Worm (Caenorhabditis elegans) whole organism, young adult: ENCODE results near the gene cyp-13A6.

Experiments
- B0261.1 ChIP-seq: sonication (generic microtip); optimal IDR thresholded peaks from 2 replicates; lab custom pipeline; 2016; ENCODE audit warnings: mild to moderate bottlenecking, missing genetic modification characterization, moderate library complexity, missing compliant biosample characterization
- D2030.7 ChIP-seq: fragments of 200-800 bp; sonication (Bioruptor generic); IDR thresholded peaks from 2 replicates; pipeline ENCODE4 v1.3.6; 2022; ENCODE audit warnings: missing genetic modification reagents, missing genetic modification characterization, missing compliant biosample characterization
- F23B12.7 ChIP-seq: sonication (generic microtip); optimal IDR thresholded peaks from 2 replicates; lab custom pipeline; 2017; ENCODE audit warnings: missing genetic modification characterization, mild to moderate bottlenecking, missing compliant biosample characterization, antibody characterized with exemption, moderate library complexity; ENCODE audit not compliant: insufficient read depth
- F33H1.4 ChIP-seq: fragments of 200-800 bp; sonication (Bioruptor generic); IDR thresholded peaks from 2 replicates; pipeline ENCODE4 v1.3.6; 2022; ENCODE audit warnings: missing genetic modification reagents, missing genetic modification characterization, missing compliant biosample characterization
- F39B2.1 ChIP-seq: fragments of 200-800 bp; sonication (Bioruptor generic); IDR thresholded peaks from 2 replicates; pipeline ENCODE4 v1.3.6; 2022; ENCODE audit warnings: missing genetic modification reagents, missing genetic modification characterization, missing compliant biosample characterization
- F49E8.2 ChIP-seq: sonication (generic microtip); optimal IDR thresholded peaks from 3 replicates; lab custom pipeline; 2017; ENCODE audit warnings: missing genetic modification characterization, mild to moderate bottlenecking, missing compliant biosample characterization, antibody characterized with exemption, moderate library complexity; ENCODE audit not compliant: insufficient read depth
- K11D2.4 ChIP-seq: fragments of 200-800 bp; sonication (Bioruptor generic); IDR thresholded peaks from 2 replicates; pipeline ENCODE4 v1.3.6; 2022; ENCODE audit warnings: missing genetic modification reagents, missing genetic modification characterization, missing compliant biosample characterization
- Y67H2A.10 ChIP-seq: fragments of 200-800 bp; sonication (Bioruptor generic); conservative IDR thresholded peaks from 2 replicates; pipeline ENCODE4 v1.3.6; 2022; ENCODE audit warnings: missing genetic modification reagents, missing genetic modification characterization, missing compliant biosample characterization
- Y95B8A.8 ChIP-seq: fragments of 200-800 bp; sonication (Bioruptor generic); IDR thresholded peaks from 2 replicates; pipeline ENCODE4 v1.3.6; 2022; ENCODE audit warnings: missing genetic modification reagents, missing genetic modification characterization, missing compliant biosample characterization
- aptf-3 ChIP-seq: fragments of 200-800 bp; sonication (Bioruptor generic); IDR thresholded peaks from 2 replicates; pipeline ENCODE4 v1.3.6; 2022; ENCODE audit warnings: missing genetic modification characterization, missing compliant biosample characterization
- atf-7 ChIP-seq: sonication (generic microtip); optimal IDR thresholded peaks from 2 replicates; lab custom pipeline; 2017; ENCODE audit warnings: mild to moderate bottlenecking, missing genetic modification characterization, missing compliant biosample characterization
- attf-5 ChIP-seq: fragments of 200-800 bp; sonication (Bioruptor generic); optimal IDR thresholded peaks from 2 replicates; lab custom pipeline; 2018; ENCODE audit warnings: mild to moderate bottlenecking, missing genetic modification characterization, missing compliant biosample characterization
- attf-6 ChIP-seq: fragments of 200-800 bp; sonication (Bioruptor generic); IDR thresholded peaks from 2 replicates; pipeline ENCODE4 v1.3.6; 2022; ENCODE audit warnings: missing genetic modification reagents, missing genetic modification characterization, missing compliant biosample characterization
- bed-1 ChIP-seq: fragments of 200-800 bp; sonication (Bioruptor generic); IDR thresholded peaks from 2 replicates; pipeline ENCODE4 v1.3.6; 2022; ENCODE audit warnings: missing genetic modification reagents, missing genetic modification characterization, missing compliant biosample characterization
- cebp-2 ChIP-seq: fragments of 200-800 bp; sonication (Bioruptor generic); IDR thresholded peaks from 2 replicates; pipeline ENCODE4 v1.3.6; 2022; ENCODE audit warnings: missing genetic modification characterization, missing compliant biosample characterization
- ceh-40 ChIP-seq: fragments of 200-800 bp; sonication (Bioruptor generic); IDR thresholded peaks from 2 replicates; pipeline ENCODE4 v1.3.6; 2022; ENCODE audit warnings: missing genetic modification characterization, missing compliant biosample characterization
- ceh-91 ChIP-seq: fragments of 200-800 bp; sonication (Bioruptor generic); IDR thresholded peaks from 2 replicates; pipeline ENCODE4 v1.3.6; 2022; ENCODE audit warnings: missing genetic modification reagents, missing genetic modification characterization, missing compliant biosample characterization
- chd-7 ChIP-seq: sonication (generic microtip); optimal IDR thresholded peaks from 2 replicates; lab custom pipeline; 2016; ENCODE audit warnings: mild to moderate bottlenecking, missing genetic modification characterization, moderate library complexity, missing compliant biosample characterization
- efl-1 ChIP-seq: fragments of 150-350 bp; optimal IDR thresholded peaks from 2 replicates; lab custom pipeline; 2014; ENCODE audit warnings: missing biosample characterization, missing genetic modification reagents, missing genetic modification characterization
- egrh-3 ChIP-seq: fragments of 200-800 bp; sonication (Bioruptor generic); IDR thresholded peaks from 2 replicates; pipeline ENCODE4 v1.3.6; 2022; ENCODE audit warnings: missing genetic modification reagents, missing genetic modification characterization, missing compliant biosample characterization
- ekl-4 ChIP-seq: fragments of 200-800 bp; sonication (Bioruptor generic); IDR thresholded peaks from 2 replicates; pipeline ENCODE4 v1.3.6; 2022; ENCODE audit warnings: missing genetic modification reagents, missing genetic modification characterization, missing compliant biosample characterization
- him-1 ChIP-seq: sonication (generic microtip); optimal IDR thresholded peaks from 2 replicates; lab custom pipeline; 2016; ENCODE audit warnings: missing genotype, missing genetic modification reagents, missing genetic modification characterization, missing compliant biosample characterization
- hmg-20 ChIP-seq: fragments of 200-800 bp; sonication (Bioruptor generic); IDR thresholded peaks from 2 replicates; pipeline ENCODE4 v1.3.6; 2022; ENCODE audit warnings: missing genetic modification reagents, missing genetic modification characterization, missing compliant biosample characterization
- hsf-1 ChIP-seq: fragments of 200-800 bp; sonication (Bioruptor generic); IDR thresholded peaks from 2 replicates; pipeline ENCODE4 v1.3.6; 2022; ENCODE audit warnings: missing genetic modification reagents, missing genetic modification characterization, missing compliant biosample characterization
- let-607 ChIP-seq, 2 experiments: fragments of 200-800 bp in 1 of 2; sonication (Bioruptor generic) in 1 of 2; sonication (generic microtip) in 1 of 2; optimal IDR thresholded peaks; 2 replicates each; lab custom pipeline; 2016 to 2018; ENCODE audit warnings: mild to moderate bottlenecking in 2 of 2, missing compliant biosample characterization in 2 of 2, missing genetic modification characterization in 2 of 2, moderate library complexity in 2 of 2, missing genotype in 1 of 2
- lin-35 ChIP-seq, 3 experiments: fragments of 150-350 bp in 2 of 3; sonication (generic microtip) in 1 of 3; optimal IDR thresholded peaks; 2 replicates each; lab custom pipeline; 2014 to 2018; ENCODE audit warnings: missing biosample characterization in 3 of 3, missing genetic modification characterization in 3 of 3, missing genetic modification reagents in 3 of 3
- lsl-1 ChIP-seq: fragments of 200-800 bp; sonication (Bioruptor generic); optimal IDR thresholded peaks from 2 replicates; lab custom pipeline; 2018; ENCODE audit warnings: mild to moderate bottlenecking, missing genetic modification characterization, moderate library complexity, missing compliant biosample characterization
- madf-10 ChIP-seq: sonication (generic microtip); optimal IDR thresholded peaks from 2 replicates; lab custom pipeline; 2016; ENCODE audit warnings: mild to moderate bottlenecking, missing genetic modification characterization, missing compliant biosample characterization
- madf-3 ChIP-seq: fragments of 200-800 bp; sonication (Bioruptor generic); IDR thresholded peaks from 2 replicates; pipeline ENCODE4 v1.3.6; 2022; ENCODE audit warnings: missing genetic modification reagents, missing genetic modification characterization, missing compliant biosample characterization
- madf-6 ChIP-seq: fragments of 200-800 bp; sonication (Bioruptor generic); IDR thresholded peaks from 2 replicates; pipeline ENCODE4 v1.3.6; 2022; ENCODE audit warnings: missing genetic modification reagents, missing genetic modification characterization, missing compliant biosample characterization
- mcd-1 ChIP-seq: fragments of 200-800 bp; sonication (Bioruptor generic); IDR thresholded peaks from 2 replicates; pipeline ENCODE4 v1.3.6; 2022; ENCODE audit warnings: missing genetic modification reagents, missing genetic modification characterization, missing compliant biosample characterization
- nfyb-1 ChIP-seq: fragments of 200-800 bp; sonication (Bioruptor generic); IDR thresholded peaks from 2 replicates; pipeline ENCODE4 v1.3.6; 2022; ENCODE audit warnings: missing genetic modification reagents, missing genetic modification characterization, missing compliant biosample characterization
- nhr-90 ChIP-seq: sonication (generic microtip); optimal IDR thresholded peaks from 2 replicates; lab custom pipeline; 2016; ENCODE audit warnings: missing genotype, mild to moderate bottlenecking, missing genetic modification characterization, missing compliant biosample characterization
- pbrm-1 ChIP-seq: fragments of 200-800 bp; sonication (Bioruptor generic); IDR thresholded peaks from 2 replicates; pipeline ENCODE4 v1.3.6; 2022; ENCODE audit warnings: missing genetic modification reagents, missing genetic modification characterization, missing compliant biosample characterization
- rcor-1 ChIP-seq: fragments of 200-800 bp; sonication (Bioruptor generic); IDR thresholded peaks from 2 replicates; pipeline ENCODE4 v1.3.6; 2022; ENCODE audit warnings: missing genetic modification reagents, missing genetic modification characterization, missing compliant biosample characterization
- rec-8 ChIP-seq, 2 experiments: sonication (generic microtip); optimal IDR thresholded peaks; 2 replicates each; lab custom pipeline; 2016; ENCODE audit warnings: mild to moderate bottlenecking in 2 of 2, missing genetic modification characterization in 2 of 2, missing genetic modification reagents in 2 of 2, missing genotype in 2 of 2, missing biosample characterization in 1 of 2, missing compliant biosample characterization in 1 of 2, moderate library complexity in 1 of 2
- rpc-1 ChIP-seq, 2 experiments: fragments of 150-350 bp in 1 of 2; sonication (generic microtip) in 1 of 2; optimal IDR thresholded peaks; 2 replicates each; lab custom pipeline; 2014 to 2018; ENCODE audit warnings: missing biosample characterization in 1 of 2, missing genetic modification characterization in 1 of 2, missing genetic modification reagents in 1 of 2, missing genotype in 1 of 2
- snpc-1.1 ChIP-seq: sonication (generic microtip); optimal IDR thresholded peaks from 2 replicates; lab custom pipeline; 2017; ENCODE audit warnings: missing genetic modification characterization, mild to moderate bottlenecking, missing compliant biosample characterization, antibody characterized with exemption, moderate library complexity, missing genotype, missing genetic modification reagents; ENCODE audit not compliant: insufficient read depth
- snpc-3.4 ChIP-seq: sonication (generic microtip); optimal IDR thresholded peaks from 2 replicates; lab custom pipeline; 2017; ENCODE audit warnings: missing genetic modification characterization, mild to moderate bottlenecking, missing compliant biosample characterization, antibody characterized with exemption, moderate library complexity, missing genotype, missing genetic modification reagents
- tbp1 ChIP-seq: fragments of 200-800 bp; sonication (Bioruptor generic); optimal IDR thresholded peaks from 2 replicates; lab custom pipeline; 2018; ENCODE audit warnings: mild to moderate bottlenecking, missing genetic modification characterization, missing compliant biosample characterization
- unc-130 ChIP-seq: sonication (generic microtip); optimal IDR thresholded peaks from 2 replicates; lab custom pipeline; 2016; ENCODE audit warnings: missing genetic modification reagents, missing genetic modification characterization, missing compliant biosample characterization
- zim-3 ChIP-seq: sonication (generic microtip); optimal IDR thresholded peaks from 2 replicates; lab custom pipeline; 2017; ENCODE audit warnings: mild to moderate bottlenecking, missing genetic modification characterization, moderate library complexity, missing compliant biosample characterization
- ztf-18 ChIP-seq: sonication (generic microtip); optimal IDR thresholded peaks from 2 replicates; lab custom pipeline; 2016; ENCODE audit warnings: missing genotype, mild to moderate bottlenecking, missing genetic modification characterization, missing compliant biosample characterization
- ztf-22 ChIP-seq: fragments of 200-800 bp; sonication (Bioruptor generic); optimal IDR thresholded peaks from 2 replicates; lab custom pipeline; 2018; ENCODE audit warnings: mild to moderate bottlenecking, missing genetic modification characterization, moderate library complexity, missing compliant biosample characterization
- ztf-26 ChIP-seq: sonication (generic microtip); optimal IDR thresholded peaks from 2 replicates; lab custom pipeline; 2017; ENCODE audit warnings: missing genetic modification characterization, missing compliant biosample characterization
- ztf-6 ChIP-seq: fragments of 200-800 bp; sonication (Bioruptor generic); IDR thresholded peaks from 2 replicates; pipeline ENCODE4 v1.3.6; 2022; ENCODE audit warnings: missing genetic modification reagents, missing genetic modification characterization, missing compliant biosample characterization

The cyp-13A6 gene

ce11 chrII:9774653-9775052, 28.0 kb downstream of the cyp-13A6 start (continued):
- TF ChIP-seq tbp1 (GFP tag; lab: Kevin White, UChicago), result peak; percentile 97
- peak; percentile 67 for TF ChIP-seq chd-7 (tag; lab: Kevin White, UChicago)
- peak; percentile 90 for TF ChIP-seq him-1 (tag; lab: Kevin White, UChicago)
- TF ChIP-seq ztf-26 (tag; lab: Kevin White, UChicago), result peak; percentile 64
- no peak for TF ChIP-seq hmg-20 (GFP tag; lab: Robert Waterston, UW)
- no peak for TF ChIP-seq efl-1 (GFP tag; lab: Kevin White, UChicago)
- TF ChIP-seq nfyb-1, result no peak; the same call in 1 of the 2 replicates
- peak; percentile 38; the same call in 1 of the 2 replicates for TF ChIP-seq attf-6
- peak; percentile 56 for TF ChIP-seq attf-5 (GFP tag; lab: Kevin White, UChicago)
- peak; percentile 50 for TF ChIP-seq atf-7 (tag; lab: Kevin White, UChicago)
- peak; percentile 42; the same call in 1 of the 2 replicates for TF ChIP-seq K11D2.4 (GFP tag; lab: Robert Waterston, UW)
- TF ChIP-seq mcd-1 (GFP tag; lab: Robert Waterston, UW), result peak; percentile 64; the same call in 1 of the 2 replicates
- peak; percentile 65 for TF ChIP-seq ztf-18 (tag; lab: Kevin White, UChicago)
- peak; percentile 64; the same call in 1 of the 2 replicates for TF ChIP-seq pbrm-1 (GFP tag; lab: Robert Waterston, UW)
- TF ChIP-seq Y95B8A.8 (GFP tag; lab: Robert Waterston, UW), result peak; percentile 58; the same call in 1 of the 2 replicates
- peak; percentile 42 for TF ChIP-seq lsl-1 (GFP tag; lab: Kevin White, UChicago)
- peak; percentile 23 to 43 for TF ChIP-seq let-607 (tag; optimal IDR thresholded peaks at IDR 0.05; lab: Kevin White, UChicago)
- TF ChIP-seq bed-1 (GFP tag; lab: Robert Waterston, UW), result peak; percentile 80; the same call in 1 of the 2 replicates
- peak; percentile 56; the same call in 1 of the 2 replicates for TF ChIP-seq ekl-4 (GFP tag; lab: Robert Waterston, UW)
- peak; percentile 74; the same call in 1 of the 2 replicates for TF ChIP-seq cebp-2
- peak; percentile 87 for TF ChIP-seq B0261.1 (tag; lab: Kevin White, UChicago)
- TF ChIP-seq snpc-1.1, result peak; percentile 69
- peak; percentile 33 to 82 for TF ChIP-seq rec-8 (tag; optimal IDR thresholded peaks at IDR 0.05; lab: Kevin White, UChicago)
- peak; percentile 75 for TF ChIP-seq zim-3
- peak; percentile 77 for TF ChIP-seq snpc-3.4
- TF ChIP-seq madf-3 (GFP tag; lab: Robert Waterston, UW), result 0 out of 2 replicates have a peak, but pooled peaks have one; percentile 68
- no peak for TF ChIP-seq F39B2.1 (GFP tag; lab: Robert Waterston, UW)
- TF ChIP-seq rcor-1, result peak; percentile 58
- peak; percentile 20 for TF ChIP-seq F49E8.2 (tag; lab: Kevin White, UChicago)
- TF ChIP-seq aptf-3, result 0 out of 2 replicates have a peak, but pooled peaks have one; percentile 19
- peak; percentile 55 for TF ChIP-seq unc-130
- TF ChIP-seq ztf-22 (GFP tag; lab: Kevin White, UChicago), result peak; percentile 61
- TF ChIP-seq F33H1.4 (GFP tag; lab: Robert Waterston, UW), result peak; percentile 53
- TF ChIP-seq Y67H2A.10, result no peak
- TF ChIP-seq madf-10 (tag; lab: Kevin White, UChicago), result peak; percentile 45
- TF ChIP-seq hsf-1 (GFP tag; lab: Robert Waterston, UW), result peak; percentile 48; the same call in 1 of the 2 replicates
- TF ChIP-seq nhr-90 (tag; lab: Kevin White, UChicago), result peak; percentile 72
- TF ChIP-seq madf-6, result peak; percentile 76
- TF ChIP-seq ceh-40 (GFP tag; lab: Robert Waterston, UW), result 0 out of 2 replicates have a peak, but pooled peaks have one; percentile 60
- peak; percentile 79 for TF ChIP-seq F23B12.7 (tag; lab: Kevin White, UChicago)
- peak; percentile 68; the same call in 1 of the 2 replicates for TF ChIP-seq D2030.7 (GFP tag; lab: Robert Waterston, UW)
- peak; percentile 95 for TF ChIP-seq rpc-1 (optimal IDR thresholded peaks at IDR 0.05; lab: Kevin White, UChicago)
- peak; percentile 91 for TF ChIP-seq rpc-1 (tag; optimal IDR thresholded peaks at IDR 0.05; lab: Kevin White, UChicago)
- no peak for TF ChIP-seq ztf-6
- TF ChIP-seq lin-35 (GFP tag; optimal IDR thresholded peaks at IDR 0.05; lab: Kevin White, UChicago), result peak in 1 of 3 experiments; percentile 77
- TF ChIP-seq ceh-91 (GFP tag; lab: Robert Waterston, UW), result 0 out of 2 replicates have a peak, but pooled peaks have one; percentile 33
- TF ChIP-seq egrh-3 (GFP tag; lab: Robert Waterston, UW), result peak; percentile 48
